Worm (Caenorhabditis elegans): Measurements from ENCODE around the gene ZC449.4.
"Not testable (repeated sequence)": the region's sequence is repeated elsewhere in the genome, so short reads cannot be mapped to it uniquely, and the experiment has no call there.

DNA sequence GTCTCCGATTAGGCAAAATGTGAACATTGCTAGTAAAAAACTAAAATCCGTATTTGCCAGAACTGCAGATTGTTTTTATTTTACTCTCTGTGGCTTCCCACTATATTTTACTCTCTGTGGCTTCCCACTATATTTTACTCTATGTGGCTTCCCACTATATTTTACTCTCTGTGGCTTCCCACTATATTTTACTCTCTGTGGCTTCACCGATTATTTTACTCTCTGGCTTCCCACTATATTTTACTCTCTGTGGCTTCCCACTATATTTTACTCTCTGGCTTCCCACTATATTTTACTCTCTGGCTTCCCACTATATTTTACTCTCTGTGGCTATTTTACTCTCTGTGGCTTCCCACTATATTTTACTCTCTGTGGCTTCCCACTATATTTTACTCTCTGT lies 22.4 kb upstream of the ZC449.4 start:
- not testable (repeated sequence) for TF ChIP-seq unc-62 (GFP tag; optimal IDR thresholded peaks at IDR 0.05); nhr-12 (tag; optimal IDR thresholded peaks at IDR 0.05); drap-1 (GFP tag; optimal IDR thresholded peaks at IDR 0.05); mep-1 (tag; optimal IDR thresholded peaks at IDR 0.05); ztf-11 (tag; optimal IDR thresholded peaks at IDR 0.05); elt-1 (tag; optimal IDR thresholded peaks at IDR 0.05; ENCODE audit: borderline replicate concordance, insufficient read depth); ham-2 (GFP tag; optimal IDR thresholded peaks at IDR 0.05); unc-39 (tag; optimal IDR thresholded peaks at IDR 0.05)

All from whole organism, mixed stage, embryonic.